Worm (Caenorhabditis elegans): ENCODE measurements around the gene nfx-1.

The nfx-1 gene

DNA sequence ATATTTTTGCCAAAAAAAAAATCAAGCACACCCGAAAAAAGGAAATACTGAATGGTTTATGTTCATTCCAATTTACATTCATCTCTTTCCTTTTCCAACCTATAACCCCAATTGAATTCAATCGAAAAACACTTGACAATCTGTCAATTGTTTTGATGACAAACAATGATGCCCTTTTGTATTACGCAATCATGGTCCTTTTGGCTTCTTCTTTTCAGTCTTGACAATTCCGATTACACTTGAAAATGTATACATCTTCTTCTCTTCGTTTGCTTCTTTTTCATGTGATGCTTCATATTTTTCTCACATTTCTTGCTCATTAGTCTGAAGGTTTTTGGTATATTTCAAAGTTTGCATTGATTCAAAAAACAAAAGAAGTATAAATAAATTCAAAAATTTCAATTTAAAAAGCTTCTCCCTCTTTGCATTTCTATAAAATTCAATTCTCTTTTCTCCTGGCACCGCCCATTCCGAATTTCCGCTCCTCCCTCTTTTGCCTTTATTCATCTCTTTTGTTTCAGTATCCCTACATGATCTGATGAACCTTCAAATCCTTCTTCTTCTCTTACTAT, 43.9 kb upstream of the nfx-1 start, which contains the start of gene C56G2.4:
Gene C56G2.4 (plus strand): TSS at position 522 of the 572 bp plus-strand sequence.
- TF ChIP-seq zag-1 (tag; optimal IDR thresholded peaks at IDR 0.05) (no peak), unc-62 (GFP tag; optimal IDR thresholded peaks at IDR 0.05) (no peak), ztf-11 (tag; optimal IDR thresholded peaks at IDR 0.05) (no peak), lin-39 (tag; optimal IDR thresholded peaks at IDR 0.05) (no peak), R02D3.7 (tag; optimal IDR thresholded peaks at IDR 0.05) (no peak), egl-5 (tag; optimal IDR thresholded peaks at IDR 0.05) (no peak), daf-12 (tag; optimal IDR thresholded peaks at IDR 0.05) (no peak), nhr-237 (tag; optimal IDR thresholded peaks at IDR 0.05) (no peak), egl-27 (tag; optimal IDR thresholded peaks at IDR 0.05) (no peak), mdl-1 (tag; optimal IDR thresholded peaks at IDR 0.05) (no peak), nhr-28 (tag; optimal IDR thresholded peaks at IDR 0.05) (no peak), lin-15B (tag; optimal IDR thresholded peaks at IDR 0.05) (no peak), mml-1 (tag; optimal IDR thresholded peaks at IDR 0.05) (no peak), ceh-9 (tag; optimal IDR thresholded peaks at IDR 0.05) (no peak)

DNA sequence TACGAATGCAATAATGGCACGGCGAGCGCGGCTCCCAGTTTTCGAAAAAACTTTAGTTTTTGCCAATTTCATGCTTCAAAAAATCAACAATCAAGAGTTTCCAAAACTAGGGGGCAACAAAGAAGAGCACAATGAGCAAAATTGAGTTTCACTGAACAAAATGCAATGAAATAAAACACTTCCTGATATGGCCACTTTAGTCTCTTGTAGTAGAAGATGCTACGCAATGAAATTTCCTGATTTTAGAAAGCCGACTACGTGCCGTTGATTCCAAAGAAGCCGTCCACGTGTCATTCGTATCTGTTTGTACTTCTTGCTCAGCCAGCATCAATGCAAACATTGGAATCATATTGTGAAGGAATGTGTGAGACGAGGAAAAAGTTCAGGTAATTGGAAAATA, 40.8 kb upstream of the nfx-1 start:
- TF ChIP-seq nhr-28 (tag; optimal IDR thresholded peaks at IDR 0.05) (no peak), nhr-11 (tag; optimal IDR thresholded peaks at IDR 0.05) (no peak), fkh-10 (GFP tag; optimal IDR thresholded peaks at IDR 0.05) (peak; percentile 55), jun-1 (tag; optimal IDR thresholded peaks at IDR 0.05) (no peak), daf-12 (tag; optimal IDR thresholded peaks at IDR 0.05) (no peak), snpc-4 (tag; optimal IDR thresholded peaks at IDR 0.05) (no peak), ztf-4 (tag; optimal IDR thresholded peaks at IDR 0.05) (no peak), nhr-12 (tag; optimal IDR thresholded peaks at IDR 0.05) (no peak)

DNA sequence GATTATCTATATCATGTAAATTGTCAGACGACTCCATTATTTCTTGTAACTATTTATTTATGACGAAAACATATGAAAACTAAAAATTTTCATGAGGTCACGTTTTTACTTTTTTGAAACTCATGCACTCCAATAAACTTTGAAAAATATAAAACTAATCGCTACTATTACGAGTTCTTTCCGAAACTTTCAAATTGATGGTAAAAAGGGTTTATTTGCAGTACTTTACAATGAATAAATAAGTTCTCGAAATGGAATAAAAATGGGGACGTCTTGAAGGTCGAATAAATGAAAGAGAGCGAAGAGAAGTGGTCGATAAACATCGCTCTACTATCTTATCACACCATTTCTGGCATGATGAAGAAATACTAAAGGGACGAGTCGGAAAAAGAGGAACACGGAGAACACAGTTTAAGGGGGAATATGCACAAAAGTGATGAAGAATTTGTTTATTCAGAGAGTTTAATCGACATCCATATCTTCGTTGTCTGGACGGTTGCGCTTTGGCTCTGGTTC, 35.2 kb upstream of the nfx-1 start, which contains the start of gene let-767:
Gene let-767 (minus strand): TSS at position 51 of the 516 bp plus-strand sequence.
- TF ChIP-seq nhr-28 (tag; optimal IDR thresholded peaks at IDR 0.05) (no peak), ama-1 (optimal IDR thresholded peaks at IDR 0.05) (no peak), ceh-9 (tag; optimal IDR thresholded peaks at IDR 0.05) (no peak), nhr-23 (tag; optimal IDR thresholded peaks at IDR 0.05) (peak; percentile 15), jun-1 (tag; optimal IDR thresholded peaks at IDR 0.05) (no peak), fos-1 (tag; optimal IDR thresholded peaks at IDR 0.05) (no peak), elt-3 (tag; optimal IDR thresholded peaks at IDR 0.05) (peak in 1 of 3 experiments; percentile 89), elt-2 (tag; optimal IDR thresholded peaks at IDR 0.05) (peak; percentile 29), fkh-10 (GFP tag; optimal IDR thresholded peaks at IDR 0.05) (no peak), aly-2 (tag; optimal IDR thresholded peaks at IDR 0.05) (no peak), R02D3.7 (tag; optimal IDR thresholded peaks at IDR 0.05) (no peak), nhr-43 (tag; optimal IDR thresholded peaks at IDR 0.05; ENCODE audit: poor library complexity, severe bottlenecking) (no peak), lin-15B (tag; optimal IDR thresholded peaks at IDR 0.05) (no peak), eor-1 (tag; optimal IDR thresholded peaks at IDR 0.05) (no peak), fkh-2 (tag; optimal IDR thresholded peaks at IDR 0.05) (no peak), mml-1 (tag; optimal IDR thresholded peaks at IDR 0.05) (no peak), unc-39 (tag; optimal IDR thresholded peaks at IDR 0.05) (no peak), zag-1 (tag; optimal IDR thresholded peaks at IDR 0.05) (no peak)

DNA sequence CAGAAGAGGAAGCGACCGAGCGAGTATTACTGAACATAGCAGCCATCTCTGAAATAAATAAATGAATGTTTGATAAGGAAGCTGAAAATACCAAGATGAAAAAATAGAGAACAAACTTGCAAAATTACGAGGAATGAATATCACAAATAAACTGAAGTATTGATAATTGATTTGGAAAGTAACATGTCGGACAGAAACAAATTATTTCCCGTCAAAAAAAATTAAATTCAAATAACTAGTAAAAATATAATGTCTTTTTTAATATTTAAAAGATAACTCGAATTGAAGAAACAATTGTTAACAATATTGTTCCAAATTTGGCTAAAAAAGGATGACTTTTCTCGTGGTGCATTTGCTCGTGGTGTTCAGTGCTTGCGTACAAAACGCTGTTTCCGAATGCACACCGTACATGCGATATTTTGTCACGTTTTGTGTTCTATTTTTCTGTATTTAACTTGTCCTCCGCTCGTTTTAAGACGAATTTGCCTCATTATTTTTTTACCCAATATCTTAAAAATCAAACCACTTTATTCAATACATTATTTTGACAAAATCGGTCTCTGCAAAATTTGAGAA, 33.2 kb upstream of the nfx-1 start, which contains the start of gene rpn-13:
Gene rpn-13 (minus strand): TSS at position 51 of the 576 bp plus-strand sequence.
- TF ChIP-seq snpc-4 (tag; optimal IDR thresholded peaks at IDR 0.05), result peak; percentile 28
- no peak for TF ChIP-seq fkh-10 (GFP tag; optimal IDR thresholded peaks at IDR 0.05)
- TF ChIP-seq hmg-11 (tag; optimal IDR thresholded peaks at IDR 0.05), result peak; percentile 42
- no peak for TF ChIP-seq egl-27 (tag; optimal IDR thresholded peaks at IDR 0.05)
- peak; percentile 98 for TF ChIP-seq skn-1 (tag; optimal IDR thresholded peaks at IDR 0.05)
- TF ChIP-seq nhr-23 (tag; optimal IDR thresholded peaks at IDR 0.05), result peak; percentile 53
- peak; percentile 0 for TF ChIP-seq ama-1 (optimal IDR thresholded peaks at IDR 0.05)
- TF ChIP-seq nhr-25 (tag; optimal IDR thresholded peaks at IDR 0.05), result peak; percentile 21
- no peak for TF ChIP-seq nhr-67 (tag; optimal IDR thresholded peaks at IDR 0.05)
- TF ChIP-seq pqm-1 (tag; optimal IDR thresholded peaks at IDR 0.05), result no peak
- no peak for TF ChIP-seq nhr-43 (tag; optimal IDR thresholded peaks at IDR 0.05; ENCODE audit: poor library complexity, severe bottlenecking)
- TF ChIP-seq nhr-237 (tag; optimal IDR thresholded peaks at IDR 0.05), result no peak
- peak; percentile 78 for TF ChIP-seq pha-4 (tag; optimal IDR thresholded peaks at IDR 0.05)
- TF ChIP-seq nfya-1 (tag; optimal IDR thresholded peaks at IDR 0.05; ENCODE audit: insufficient read depth), result peak; percentile 87
- TF ChIP-seq nhr-12 (tag; optimal IDR thresholded peaks at IDR 0.05), result no peak
- TF ChIP-seq daf-12 (tag; optimal IDR thresholded peaks at IDR 0.05), result no peak
- TF ChIP-seq elt-1 (tag; optimal IDR thresholded peaks at IDR 0.05), result no peak
- TF ChIP-seq lin-39 (tag; optimal IDR thresholded peaks at IDR 0.05), result no peak
- TF ChIP-seq elt-2 (tag; optimal IDR thresholded peaks at IDR 0.05), result peak; percentile 15
- TF ChIP-seq lin-15B (tag; optimal IDR thresholded peaks at IDR 0.05), result peak; percentile 46
- no peak for TF ChIP-seq unc-62 (GFP tag; optimal IDR thresholded peaks at IDR 0.05)
- TF ChIP-seq ztf-11 (tag; optimal IDR thresholded peaks at IDR 0.05), result no peak
